Worm (Caenorhabditis elegans): ENCODE results near the gene F28F8.7.

- no peak for TF ChIP-seq lin-39 (tag; optimal IDR thresholded peaks at IDR 0.05)
- no peak for TF ChIP-seq skn-1 (tag; optimal IDR thresholded peaks at IDR 0.05)
- TF ChIP-seq zag-1 (tag; optimal IDR thresholded peaks at IDR 0.05) = no peak
- no peak for TF ChIP-seq lin-13 (GFP tag; optimal IDR thresholded peaks at IDR 0.05)
- no peak for TF ChIP-seq nhr-6 (tag; optimal IDR thresholded peaks at IDR 0.05)
- no peak for TF ChIP-seq unc-62 (GFP tag; optimal IDR thresholded peaks at IDR 0.05)
- TF ChIP-seq lin-11 (tag; optimal IDR thresholded peaks at IDR 0.05) = no peak
- no peak for TF ChIP-seq ztf-11 (tag; optimal IDR thresholded peaks at IDR 0.05)
- TF ChIP-seq nhr-237 (tag; optimal IDR thresholded peaks at IDR 0.05) = no peak
- no peak for TF ChIP-seq ama-1 (optimal IDR thresholded peaks at IDR 0.05)
- no peak for TF ChIP-seq nhr-11 (tag; optimal IDR thresholded peaks at IDR 0.05)
- no peak for TF ChIP-seq mdl-1 (tag; optimal IDR thresholded peaks at IDR 0.05)
- TF ChIP-seq blmp-1 (tag; optimal IDR thresholded peaks at IDR 0.05; ENCODE audit: insufficient read depth) = no peak
- TF ChIP-seq egl-27 (tag; optimal IDR thresholded peaks at IDR 0.05) = no peak
These were observed 24.1 kb upstream of the F28F8.7 start for ce11 chrV:15614534-15614933.

Measured in whole organism, L2 larva.